Worm (Caenorhabditis elegans) whole organism, mixed stage, embryonic: ENCODE measurements around the gene K07E8.6.

Source experiments
- M03D4.4 ChIP-seq: sonication (generic microtip); optimal IDR thresholded peaks from 2 replicates; lab custom pipeline; 2017; ENCODE audit warnings: mild to moderate bottlenecking, missing genetic modification characterization, missing compliant biosample characterization
- bed-3 ChIP-seq: fragments of 200-800 bp; sonication (Bioruptor generic); optimal IDR thresholded peaks from 3 replicates; lab custom pipeline; 2018; ENCODE audit warnings: mild to moderate bottlenecking, missing genetic modification characterization, moderate library complexity, missing compliant biosample characterization
- blmp-1 ChIP-seq: fragments of 150-350 bp; optimal IDR thresholded peaks from 2 replicates; lab custom pipeline; 2014; ENCODE audit warnings: missing biosample characterization, missing genetic modification characterization
- ceh-39 ChIP-seq: fragments of 150-350 bp; optimal IDR thresholded peaks from 2 replicates; lab custom pipeline; 2014; ENCODE audit warnings: missing biosample characterization, missing genetic modification characterization
- ceh-43 ChIP-seq: fragments of 200-800 bp; sonication (Bioruptor generic); optimal IDR thresholded peaks from 2 replicates; lab custom pipeline; 2018; ENCODE audit warnings: mild to moderate bottlenecking, missing genetic modification characterization, moderate library complexity, missing compliant biosample characterization
- ceh-83 ChIP-seq: fragments of 200-800 bp; sonication (Bioruptor generic); optimal IDR thresholded peaks from 2 replicates; lab custom pipeline; 2018; ENCODE audit warnings: mild to moderate bottlenecking, missing genetic modification characterization, missing compliant biosample characterization
- ces-1 ChIP-seq: fragments of 150-350 bp; optimal IDR thresholded peaks from 2 replicates; lab custom pipeline; 2014; ENCODE audit warnings: missing biosample characterization, missing genetic modification reagents, missing genetic modification characterization
- cnd-1 ChIP-seq: fragments of 200-800 bp; sonication (Bioruptor generic); optimal IDR thresholded peaks from 2 replicates; lab custom pipeline; 2018; ENCODE audit warnings: mild to moderate bottlenecking, missing genetic modification characterization, missing compliant biosample characterization
- drap-1 ChIP-seq: fragments of 200-800 bp; sonication (Bioruptor generic); optimal IDR thresholded peaks from 3 replicates; lab custom pipeline; 2018; ENCODE audit warnings: mild to moderate bottlenecking, missing genetic modification characterization, missing compliant biosample characterization
- elt-1 ChIP-seq: sonication (generic microtip); optimal IDR thresholded peaks from 2 replicates; lab custom pipeline; 2017; ENCODE audit warnings: missing genetic modification characterization, mild to moderate bottlenecking, missing compliant biosample characterization, antibody characterized with exemption, moderate library complexity, borderline replicate concordance; ENCODE audit not compliant: insufficient read depth
- elt-3 ChIP-seq: fragments of 150-350 bp; optimal IDR thresholded peaks from 2 replicates; lab custom pipeline; 2014; ENCODE audit warnings: missing biosample characterization, missing genetic modification characterization
- flh-1 ChIP-seq: fragments of 200-800 bp; sonication (Bioruptor generic); optimal IDR thresholded peaks from 2 replicates; lab custom pipeline; 2018; ENCODE audit warnings: mild to moderate bottlenecking, missing genetic modification characterization, moderate library complexity, missing compliant biosample characterization
- ham-2 ChIP-seq: fragments of 200-800 bp; sonication (Bioruptor generic); optimal IDR thresholded peaks from 2 replicates; lab custom pipeline; 2018; ENCODE audit warnings: mild to moderate bottlenecking, missing genetic modification characterization, missing compliant biosample characterization
- hlh-1 ChIP-seq: fragments of 150-350 bp; optimal IDR thresholded peaks from 2 replicates; lab custom pipeline; 2014; ENCODE audit warnings: missing biosample characterization, missing genetic modification reagents, missing genetic modification characterization
- lin-13 ChIP-seq: fragments of 150-350 bp; optimal IDR thresholded peaks from 2 replicates; lab custom pipeline; 2014; ENCODE audit warnings: missing biosample characterization, missing genetic modification characterization
- lin-32 ChIP-seq: fragments of 200-800 bp; sonication (Bioruptor generic); optimal IDR thresholded peaks from 2 replicates; lab custom pipeline; 2018; ENCODE audit warnings: mild to moderate bottlenecking, missing genetic modification characterization, missing compliant biosample characterization
- lsy-2 ChIP-seq: fragments of 150-350 bp; optimal IDR thresholded peaks from 2 replicates; lab custom pipeline; 2014; ENCODE audit warnings: missing biosample characterization, missing genetic modification characterization
- mab-5 ChIP-seq: fragments of 150-350 bp; optimal IDR thresholded peaks from 2 replicates; lab custom pipeline; 2014; ENCODE audit warnings: missing biosample characterization, missing genetic modification characterization
- mep-1 ChIP-seq: fragments of 150-350 bp; optimal IDR thresholded peaks from 2 replicates; lab custom pipeline; 2017; ENCODE audit warnings: missing biosample characterization, missing genetic modification reagents, missing genetic modification characterization, inconsistent platforms
- mls-2 ChIP-seq: sonication (generic microtip); optimal IDR thresholded peaks from 2 replicates; lab custom pipeline; 2016; ENCODE audit warnings: mild to moderate bottlenecking, missing genetic modification characterization, moderate library complexity, missing compliant biosample characterization
- nhr-12 ChIP-seq: fragments of 150-350 bp; optimal IDR thresholded peaks from 2 replicates; lab custom pipeline; 2014; ENCODE audit warnings: missing biosample characterization, missing genetic modification characterization
- nhr-2 ChIP-seq: fragments of 150-350 bp; optimal IDR thresholded peaks from 2 replicates; lab custom pipeline; 2014; ENCODE audit warnings: missing biosample characterization, missing genetic modification characterization
- nhr-237 ChIP-seq: fragments of 150-350 bp; optimal IDR thresholded peaks from 2 replicates; lab custom pipeline; 2014; ENCODE audit warnings: missing biosample characterization, missing genetic modification characterization
- nhr-28 ChIP-seq: fragments of 150-350 bp; optimal IDR thresholded peaks from 2 replicates; lab custom pipeline; 2014; ENCODE audit warnings: missing biosample characterization, missing genetic modification characterization
- nhr-76 ChIP-seq: sonication (generic microtip); optimal IDR thresholded peaks from 2 replicates; lab custom pipeline; 2017; ENCODE audit warnings: missing biosample characterization, missing genetic modification characterization
- pha-4 ChIP-seq: fragments of 150-350 bp; optimal IDR thresholded peaks from 2 replicates; lab custom pipeline; 2018; ENCODE audit warnings: missing biosample characterization, missing genetic modification reagents, missing genetic modification characterization
- sem-2 ChIP-seq: fragments of 200-800 bp; sonication (Bioruptor generic); optimal IDR thresholded peaks from 2 replicates; lab custom pipeline; 2018; ENCODE audit warnings: mild to moderate bottlenecking, missing genetic modification characterization, missing compliant biosample characterization
- snpc-4 ChIP-seq: fragments of 150-350 bp; optimal IDR thresholded peaks from 2 replicates; lab custom pipeline; 2014; ENCODE audit warnings: missing biosample characterization, missing genetic modification characterization
- sptf-1 ChIP-seq: sonication (generic microtip); optimal IDR thresholded peaks from 2 replicates; lab custom pipeline; 2017; ENCODE audit warnings: mild to moderate bottlenecking, missing genetic modification characterization, moderate library complexity, missing compliant biosample characterization
- tbx-8 ChIP-seq: fragments of 200-800 bp; sonication (Bioruptor generic); optimal IDR thresholded peaks from 2 replicates; lab custom pipeline; 2018; ENCODE audit warnings: mild to moderate bottlenecking, missing genetic modification characterization, moderate library complexity, missing compliant biosample characterization
- unc-120 ChIP-seq: sonication (generic microtip); optimal IDR thresholded peaks from 2 replicates; lab custom pipeline; 2017; ENCODE audit warnings: missing genetic modification characterization, missing compliant biosample characterization; ENCODE audit not compliant: poor library complexity, severe bottlenecking
- unc-39 ChIP-seq: fragments of 150-350 bp; optimal IDR thresholded peaks from 2 replicates; lab custom pipeline; 2014; ENCODE audit warnings: missing biosample characterization, missing genetic modification characterization
- unc-62 ChIP-seq: fragments of 150-350 bp; optimal IDR thresholded peaks from 2 replicates; lab custom pipeline; 2014; ENCODE audit warnings: missing biosample characterization, missing genetic modification reagents, missing genetic modification characterization
- zip-8 ChIP-seq: fragments of 150-350 bp; optimal IDR thresholded peaks from 2 replicates; lab custom pipeline; 2014; ENCODE audit warnings: missing biosample characterization, missing genetic modification characterization
- ztf-11 ChIP-seq: fragments of 150-350 bp; optimal IDR thresholded peaks from 2 replicates; lab custom pipeline; 2014; ENCODE audit warnings: missing biosample characterization, missing genetic modification characterization

The K07E8.6 gene

DNA sequence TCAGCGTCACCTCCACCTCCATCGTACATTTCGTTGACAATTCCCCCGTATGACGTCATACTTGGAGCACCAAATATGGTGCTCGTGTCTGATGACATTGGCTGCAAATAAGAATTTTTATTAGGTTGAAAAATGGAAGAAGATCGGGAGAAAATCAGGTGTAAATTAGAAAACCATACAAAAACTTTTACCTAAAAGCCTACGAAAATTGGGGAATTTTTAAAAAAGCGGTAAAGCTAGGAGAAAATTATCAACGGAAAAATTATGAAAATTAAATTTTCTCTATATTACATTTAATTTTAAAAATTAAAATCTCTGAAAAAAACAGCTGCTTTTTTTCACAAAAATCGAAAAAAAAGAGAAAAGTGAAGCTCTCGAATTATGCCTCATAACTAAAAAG lies 14.9 kb downstream of the K07E8.6 start, which contains the start of gene T04B8.5:
Gene T04B8.5, minus strand, starts transcription at position 101 of the 400 bp plus-strand sequence.
- TF ChIP-seq sem-2 (GFP tag; lab: Kevin White, UChicago) (no peak), zip-8 (tag; lab: Kevin White, UChicago) (peak; percentile 86), hlh-1 (tag; lab: Kevin White, UChicago) (no peak)

DNA sequence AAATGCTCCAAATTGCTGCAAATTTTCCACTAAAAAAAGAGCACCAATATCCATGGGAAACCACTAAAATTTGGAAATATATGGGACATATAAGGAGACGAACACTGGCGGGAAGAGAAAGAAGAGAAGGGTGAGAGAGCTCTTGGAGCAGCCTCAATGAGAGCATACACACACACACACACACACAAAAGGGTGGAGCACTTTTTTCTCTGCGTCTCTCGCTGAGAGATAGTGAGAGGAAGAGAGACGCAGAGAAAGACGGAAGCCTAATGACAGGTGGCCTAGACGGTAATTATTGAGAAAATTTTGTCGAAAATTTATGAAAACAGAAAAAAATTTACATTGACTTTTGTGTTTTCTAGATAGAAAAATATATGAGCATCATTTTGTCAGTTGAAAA lies 16.9 kb downstream of the K07E8.6 start:
- TF ChIP-seq ceh-43 (GFP tag; lab: Kevin White, UChicago) (no peak), cnd-1 (tag; lab: Kevin White, UChicago) (no peak), ces-1 (GFP tag; lab: Kevin White, UChicago) (peak; percentile 61), M03D4.4 (no peak), ceh-39 (tag; lab: Kevin White, UChicago) (no peak), mep-1 (peak; percentile 66), lin-13 (no peak), lsy-2 (no peak), pha-4 (tag; lab: Kevin White, UChicago) (peak; percentile 39), unc-62 (GFP tag; lab: Kevin White, UChicago) (peak; percentile 17), elt-3 (no peak), sptf-1 (peak; percentile 10), nhr-12 (tag; lab: Kevin White, UChicago) (no peak), mls-2 (tag; lab: Kevin White, UChicago) (no peak), nhr-2 (no peak), mab-5 (tag; lab: Kevin White, UChicago) (no peak), sem-2 (GFP tag; lab: Kevin White, UChicago) (no peak), nhr-28 (tag; lab: Kevin White, UChicago) (no peak), zip-8 (tag; lab: Kevin White, UChicago) (no peak), nhr-237 (no peak), flh-1 (GFP tag; lab: Kevin White, UChicago) (no peak), ham-2 (GFP tag; lab: Kevin White, UChicago) (no peak), ceh-83 (GFP tag; lab: Kevin White, UChicago) (no peak), blmp-1 (tag; lab: Kevin White, UChicago) (no peak), hlh-1 (tag; lab: Kevin White, UChicago) (peak; percentile 39), bed-3 (GFP tag; lab: Kevin White, UChicago) (no peak), snpc-4 (no peak), nhr-76 (tag; lab: Kevin White, UChicago) (no peak), ztf-11 (no peak), elt-1 (tag; lab: Kevin White, UChicago) (no peak), drap-1 (GFP tag; lab: Kevin White, UChicago) (no peak), unc-120 (tag; lab: Kevin White, UChicago) (peak; percentile 83), unc-39 (no peak), lin-32 (GFP tag; lab: Kevin White, UChicago) (peak; percentile 81), tbx-8 (GFP tag; lab: Kevin White, UChicago) (no peak)

DNA sequence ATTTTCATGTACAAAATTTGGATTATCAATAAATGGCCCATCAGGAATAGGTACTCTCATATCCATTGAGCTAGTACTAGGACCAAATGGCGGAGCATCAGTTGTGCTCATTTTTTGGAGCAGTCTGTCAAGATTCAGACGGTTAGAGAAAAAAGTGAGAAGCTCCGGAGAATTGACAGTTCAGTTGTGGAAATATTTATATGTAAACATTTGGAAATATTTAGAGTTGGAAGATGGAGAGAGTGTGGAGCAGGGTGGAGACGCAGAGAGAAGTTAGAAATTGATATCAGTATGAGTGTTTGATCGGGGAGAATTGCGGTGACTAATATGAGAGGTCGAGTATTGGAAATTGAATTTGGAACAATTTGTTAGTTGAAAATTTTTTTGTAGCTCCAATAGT lies 18.2 kb downstream of the K07E8.6 start:
- TF ChIP-seq nhr-2 (no peak), unc-62 (GFP tag; lab: Kevin White, UChicago) (no peak), unc-120 (tag; lab: Kevin White, UChicago) (no peak), lsy-2 (no peak), ceh-39 (tag; lab: Kevin White, UChicago) (no peak), sem-2 (GFP tag; lab: Kevin White, UChicago) (no peak), tbx-8 (GFP tag; lab: Kevin White, UChicago) (no peak), M03D4.4 (no peak)

DNA sequence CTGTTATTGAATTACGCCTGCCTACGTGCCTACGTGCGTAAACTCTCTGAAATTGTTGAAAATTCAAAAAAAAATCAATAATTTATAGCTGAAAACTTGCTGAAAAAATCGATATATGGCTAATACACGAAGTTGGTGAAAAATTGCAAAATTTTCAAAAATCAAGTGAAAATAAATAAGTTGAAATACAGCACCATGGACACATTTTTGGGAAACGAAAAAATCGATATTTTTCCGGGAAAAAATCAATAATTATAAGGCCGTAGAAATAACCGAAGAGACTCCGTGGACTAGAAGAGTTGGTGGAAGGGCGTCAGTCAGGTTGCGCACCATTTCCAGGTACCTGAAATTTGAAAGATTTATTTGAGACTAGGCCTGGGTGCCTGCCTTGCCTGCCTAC lies 24.7 kb downstream of the K07E8.6 start:
- TF ChIP-seq elt-1 (tag; lab: Kevin White, UChicago) = no peak
- TF ChIP-seq ceh-39 (tag; lab: Kevin White, UChicago) = no peak
- no peak for TF ChIP-seq unc-62 (GFP tag; lab: Kevin White, UChicago)
- TF ChIP-seq unc-120 (tag; lab: Kevin White, UChicago) = no peak
- no peak for TF ChIP-seq ztf-11
- no peak for TF ChIP-seq ceh-43 (GFP tag; lab: Kevin White, UChicago)
- no peak for TF ChIP-seq flh-1 (GFP tag; lab: Kevin White, UChicago)
- TF ChIP-seq bed-3 (GFP tag; lab: Kevin White, UChicago) = no peak
- no peak for TF ChIP-seq mab-5 (tag; lab: Kevin White, UChicago)
- TF ChIP-seq sem-2 (GFP tag; lab: Kevin White, UChicago) = no peak
